Fruit fly (Drosophila melanogaster) whole organism, prepupa: ENCODE data around the gene CG11037.

Experiments
- Blimp-1 ChIP-seq: fragments of 200-800 bp; sonication (Bioruptor generic); optimal IDR thresholded peaks from 3 replicates; lab custom pipeline; 2017; ENCODE audit warnings: missing biosample characterization, missing genetic modification characterization, mild to moderate bottlenecking, moderate library complexity, missing genetic modification reagents
- CG10631 ChIP-seq: fragments of 200-800 bp; sonication (Bioruptor generic); optimal IDR thresholded peaks from 2 replicates; lab custom pipeline; 2016; ENCODE audit warnings: missing biosample characterization, missing genetic modification characterization
- CG11294 ChIP-seq: fragments of 200-800 bp; sonication (Bioruptor generic); IDR thresholded peaks from 2 replicates; pipeline ENCODE4 v1.3.6; 2022; ENCODE audit warnings: missing biosample characterization, missing genetic modification characterization
- CG11762 ChIP-seq: fragments of 200-800 bp; sonication (Bioruptor generic); optimal IDR thresholded peaks from 3 replicates; lab custom pipeline; 2016; ENCODE audit warnings: missing biosample characterization, missing genetic modification characterization; ENCODE audit not compliant: insufficient read depth
- CG11902 ChIP-seq: fragments of 200-800 bp; sonication (Bioruptor generic); optimal IDR thresholded peaks from 3 replicates; lab custom pipeline; 2016; ENCODE audit warnings: missing biosample characterization, missing genetic modification characterization
- CG15336 ChIP-seq: fragments of 200-800 bp; sonication (Bioruptor generic); IDR thresholded peaks from 2 replicates; pipeline ENCODE4 v1.3.6; 2022; ENCODE audit warnings: missing biosample characterization, missing genetic modification characterization
- CG1621 ChIP-seq: fragments of 200-800 bp; sonication (Bioruptor generic); optimal IDR thresholded peaks from 3 replicates; lab custom pipeline; 2018; ENCODE audit warnings: missing biosample characterization, mild to moderate bottlenecking, missing genetic modification characterization
- CG16779 ChIP-seq: fragments of 200-800 bp; sonication (Bioruptor generic); optimal IDR thresholded peaks from 3 replicates; lab custom pipeline; 2017; ENCODE audit warnings: missing biosample characterization, mild to moderate bottlenecking, missing genetic modification characterization
- CG31627 ChIP-seq: fragments of 200-800 bp; sonication (Bioruptor generic); optimal IDR thresholded peaks from 3 replicates; lab custom pipeline; 2016; ENCODE audit warnings: missing biosample characterization, missing genetic modification characterization
- CG32006 ChIP-seq: fragments of 200-800 bp; sonication (Bioruptor generic); optimal IDR thresholded peaks from 3 replicates; lab custom pipeline; 2017; ENCODE audit warnings: missing biosample characterization, mild to moderate bottlenecking, missing genetic modification characterization
- CG34406 ChIP-seq: fragments of 200-800 bp; sonication (Bioruptor generic); optimal IDR thresholded peaks from 3 replicates; lab custom pipeline; 2016; ENCODE audit warnings: missing biosample characterization, missing genetic modification characterization
- CG3919 ChIP-seq: fragments of 200-800 bp; sonication (Bioruptor generic); optimal IDR thresholded peaks from 3 replicates; lab custom pipeline; 2016; ENCODE audit warnings: missing biosample characterization, missing genetic modification characterization
- CG4318 ChIP-seq: fragments of 200-800 bp; sonication (Bioruptor generic); optimal IDR thresholded peaks from 3 replicates; lab custom pipeline; 2017; ENCODE audit warnings: missing biosample characterization, mild to moderate bottlenecking, missing genetic modification characterization
- CG6163 ChIP-seq: fragments of 200-800 bp; sonication (Bioruptor generic); IDR thresholded peaks from 3 replicates; pipeline ENCODE4 v1.3.6; 2022; ENCODE audit warnings: missing biosample characterization, missing genetic modification characterization
- CG6276 ChIP-seq: fragments of 200-800 bp; sonication (Bioruptor generic); optimal IDR thresholded peaks from 2 replicates; lab custom pipeline; 2017; ENCODE audit warnings: missing biosample characterization, mild to moderate bottlenecking, missing genetic modification characterization
- CG6792 ChIP-seq: fragments of 200-800 bp; sonication (Bioruptor generic); optimal IDR thresholded peaks from 3 replicates; lab custom pipeline; 2016; ENCODE audit warnings: missing biosample characterization, missing genetic modification characterization
- CG6808 ChIP-seq: fragments of 200-800 bp; sonication (Bioruptor generic); optimal IDR thresholded peaks from 3 replicates; lab custom pipeline; 2017; ENCODE audit warnings: missing biosample characterization, missing genetic modification characterization, mild to moderate bottlenecking, moderate library complexity, missing genetic modification reagents
- CG7368 ChIP-seq: fragments of 200-800 bp; sonication (Bioruptor generic); optimal IDR thresholded peaks from 3 replicates; lab custom pipeline; 2016; ENCODE audit warnings: missing biosample characterization, missing genetic modification characterization
- CG8119 ChIP-seq: fragments of 200-800 bp; sonication (Bioruptor generic); IDR thresholded peaks from 3 replicates; pipeline ENCODE4 v1.3.6; 2022; ENCODE audit warnings: missing biosample characterization, missing genetic modification characterization
- CG9139 ChIP-seq: fragments of 200-800 bp; sonication (Bioruptor generic); optimal IDR thresholded peaks from 3 replicates; lab custom pipeline; 2017; ENCODE audit warnings: missing biosample characterization, mild to moderate bottlenecking, missing genetic modification characterization
- Eip75B ChIP-seq: fragments of 200-800 bp; sonication (Bioruptor generic); optimal IDR thresholded peaks from 3 replicates; lab custom pipeline; 2016; ENCODE audit warnings: missing biosample characterization, missing genetic modification characterization
- Eip78C ChIP-seq: fragments of 200-800 bp; sonication (Bioruptor generic); peaks from one replicate; lab custom pipeline; 2016; ENCODE audit warnings: missing biosample characterization, missing genetic modification characterization
- Eip93F ChIP-seq: fragments of 200-800 bp; sonication (Bioruptor generic); optimal IDR thresholded peaks from 2 replicates; lab custom pipeline; 2016; ENCODE audit warnings: missing biosample characterization, mild to moderate bottlenecking, missing genetic modification characterization
- Ets21C ChIP-seq: fragments of 200-800 bp; sonication (Bioruptor generic); optimal IDR thresholded peaks from 3 replicates; lab custom pipeline; 2016; ENCODE audit warnings: missing biosample characterization, missing genetic modification characterization
- Ets96B ChIP-seq: fragments of 200-800 bp; optimal IDR thresholded peaks from 2 replicates; lab custom pipeline; 2019; ENCODE audit warnings: missing biosample characterization, mild to moderate bottlenecking, missing genetic modification characterization, moderate library complexity
- Gug ChIP-seq: fragments of 200-800 bp; sonication (Bioruptor generic); IDR thresholded peaks from 2 replicates; pipeline ENCODE4 v1.3.6; 2022; ENCODE audit warnings: missing biosample characterization, missing genetic modification characterization
- Hr38 ChIP-seq: sonication (Bioruptor generic); optimal IDR thresholded peaks from 2 replicates; lab custom pipeline; 2016; ENCODE audit warnings: missing biosample characterization, missing genetic modification characterization
- Hr39 ChIP-seq: fragments of 200-800 bp; sonication (Bioruptor generic); optimal IDR thresholded peaks from 2 replicates; lab custom pipeline; 2016; ENCODE audit warnings: missing biosample characterization, missing genetic modification characterization
- Met ChIP-seq: fragments of 200-800 bp; sonication (Bioruptor generic); optimal IDR thresholded peaks from 3 replicates; lab custom pipeline; 2016; ENCODE audit warnings: missing biosample characterization, missing genetic modification characterization
- OdsH ChIP-seq: fragments of 200-800 bp; sonication (Bioruptor generic); optimal IDR thresholded peaks from 3 replicates; lab custom pipeline; 2016; ENCODE audit warnings: missing biosample characterization, missing genetic modification characterization
- Smox ChIP-seq: fragments of 200-800 bp; sonication (Bioruptor generic); optimal IDR thresholded peaks from 3 replicates; lab custom pipeline; 2016; ENCODE audit warnings: missing biosample characterization, missing genetic modification characterization
- Sox102F ChIP-seq: fragments of 200-800 bp; sonication (Bioruptor generic); optimal IDR thresholded peaks from 2 replicates; lab custom pipeline; 2016; ENCODE audit warnings: missing biosample characterization, mild to moderate bottlenecking, missing genetic modification characterization
- Sox15 ChIP-seq: fragments of 200-800 bp; sonication (Bioruptor generic); optimal IDR thresholded peaks from 3 replicates; lab custom pipeline; 2016; ENCODE audit warnings: missing biosample characterization, missing genetic modification characterization
- achi ChIP-seq: fragments of 200-800 bp; sonication (Bioruptor generic); optimal IDR thresholded peaks from 3 replicates; lab custom pipeline; 2016; ENCODE audit warnings: missing biosample characterization, missing genetic modification characterization
- acj6 ChIP-seq: fragments of 200-800 bp; sonication (Bioruptor generic); optimal IDR thresholded peaks from 3 replicates; lab custom pipeline; 2016; ENCODE audit warnings: missing biosample characterization, missing genetic modification characterization
- cyc ChIP-seq: fragments of 200-800 bp; sonication (Bioruptor generic); optimal IDR thresholded peaks from 3 replicates; lab custom pipeline; 2016; ENCODE audit warnings: missing biosample characterization, missing genetic modification characterization
- dac ChIP-seq: fragments of 200-800 bp; sonication (Bioruptor generic); optimal IDR thresholded peaks from 2 replicates; lab custom pipeline; 2017; ENCODE audit warnings: missing biosample characterization, mild to moderate bottlenecking, missing genetic modification characterization
- dsx ChIP-seq: fragments of 200-800 bp; optimal IDR thresholded peaks from 3 replicates; lab custom pipeline; 2019; ENCODE audit warnings: missing biosample characterization, mild to moderate bottlenecking, missing genetic modification characterization, moderate library complexity; ENCODE audit not compliant: poor library complexity, severe bottlenecking
- eg ChIP-seq: fragments of 200-800 bp; sonication (Bioruptor generic); IDR thresholded peaks from 3 replicates; pipeline ENCODE4 v1.3.6; 2022; ENCODE audit warnings: missing biosample characterization, missing genetic modification characterization
- esn ChIP-seq: fragments of 200-800 bp; sonication (Bioruptor generic); optimal IDR thresholded peaks from 2 replicates; lab custom pipeline; 2016; ENCODE audit warnings: missing biosample characterization, mild to moderate bottlenecking, missing genetic modification characterization, moderate library complexity
- fd59A ChIP-seq: fragments of 200-800 bp; sonication (Bioruptor generic); optimal IDR thresholded peaks from 2 replicates; lab custom pipeline; 2017; ENCODE audit warnings: missing biosample characterization, mild to moderate bottlenecking, missing genetic modification characterization, missing genetic modification reagents
- fd85E ChIP-seq: fragments of 200-800 bp; sonication (Bioruptor generic); optimal IDR thresholded peaks from 3 replicates; lab custom pipeline; 2016; ENCODE audit warnings: missing biosample characterization, missing genetic modification characterization
- fkh ChIP-seq: fragments of 200-800 bp; sonication (Bioruptor generic); optimal IDR thresholded peaks from 3 replicates; lab custom pipeline; 2017; ENCODE audit warnings: missing biosample characterization, mild to moderate bottlenecking, missing genetic modification characterization, moderate library complexity
- lz ChIP-seq: fragments of 200-800 bp; sonication (Bioruptor generic); optimal IDR thresholded peaks from 3 replicates; lab custom pipeline; 2016; ENCODE audit warnings: missing biosample characterization, missing genetic modification characterization
- net ChIP-seq: fragments of 200-800 bp; sonication (Bioruptor generic); optimal IDR thresholded peaks from 3 replicates; lab custom pipeline; 2016; ENCODE audit warnings: missing biosample characterization, missing genetic modification characterization
- pdm3 ChIP-seq: fragments of 200-800 bp; sonication (Bioruptor generic); optimal IDR thresholded peaks from 3 replicates; lab custom pipeline; 2016; ENCODE audit warnings: missing biosample characterization, missing genetic modification characterization
- salr ChIP-seq, 2 experiments: fragments of 200-800 bp; sonication (Bioruptor generic); optimal IDR thresholded peaks; 3 replicates each; lab custom pipeline; 2016 to 2018; ENCODE audit warnings: missing biosample characterization in 2 of 2, missing genetic modification characterization in 2 of 2, mild to moderate bottlenecking in 1 of 2
- spab ChIP-seq: fragments of 200-800 bp; sonication (Bioruptor generic); optimal IDR thresholded peaks from 2 replicates; lab custom pipeline; 2017; ENCODE audit warnings: missing biosample characterization, mild to moderate bottlenecking, missing genetic modification characterization, missing genetic modification reagents
- ss ChIP-seq, 2 experiments: fragments of 200-800 bp; sonication (Bioruptor generic); optimal IDR thresholded peaks; 2 replicates in 1 of 2; 3 replicates in 1 of 2; lab custom pipeline; 2017 to 2018; ENCODE audit warnings: mild to moderate bottlenecking in 2 of 2, missing biosample characterization in 2 of 2, missing genetic modification characterization in 2 of 2, moderate library complexity in 1 of 2
- svp ChIP-seq: fragments of 200-800 bp; sonication (Bioruptor generic); peaks from one replicate; lab custom pipeline; 2016; ENCODE audit warnings: missing biosample characterization, missing genetic modification characterization
- topi ChIP-seq: fragments of 200-800 bp; sonication (Bioruptor generic); optimal IDR thresholded peaks from 3 replicates; lab custom pipeline; 2016; ENCODE audit warnings: missing biosample characterization, missing genetic modification characterization
- vri ChIP-seq: fragments of 200-800 bp; sonication (Bioruptor generic); optimal IDR thresholded peaks from 3 replicates; lab custom pipeline; 2016; ENCODE audit warnings: missing biosample characterization, mild to moderate bottlenecking, missing genetic modification characterization

Gene CG11037

DNA sequence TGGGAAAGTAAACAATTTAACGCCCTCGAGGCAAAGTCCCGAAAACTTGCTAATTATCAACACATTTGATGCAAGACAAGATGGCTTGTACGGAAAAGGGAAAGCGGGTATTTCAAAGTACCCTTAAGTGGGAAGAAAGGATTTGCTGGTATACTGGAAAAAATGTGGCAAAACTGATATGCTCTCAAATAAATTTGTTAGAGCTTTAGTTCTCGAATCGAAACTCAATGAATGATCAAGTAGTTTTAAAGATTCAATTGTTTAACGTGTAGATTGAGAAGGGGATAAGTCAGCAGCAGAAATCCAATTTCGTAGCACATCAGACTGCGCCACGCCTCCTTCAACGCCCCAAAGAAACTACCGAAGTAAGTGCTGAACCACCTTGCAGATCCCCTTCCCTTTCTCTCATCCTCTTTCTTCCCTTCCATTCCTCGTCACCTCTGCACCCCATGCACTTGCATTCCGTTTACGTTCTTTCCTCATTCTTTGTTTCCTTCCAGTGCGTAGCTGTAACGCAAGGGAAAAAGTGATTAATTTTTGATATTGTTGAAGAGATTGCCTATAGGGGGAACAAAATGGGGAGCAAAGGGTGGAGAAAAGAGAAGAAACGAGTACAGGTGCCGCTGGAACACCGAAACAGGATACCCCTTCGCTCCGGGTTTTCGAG, 44.0 kb downstream of the CG11037 start:
- TF ChIP-seq Eip78C (GFP tag; lab: Kevin White, UChicago) (peak; percentile 83), CG7368 (no peak), CG32006 (no peak), CG1621 (tag; lab: Kevin White, UChicago) (no peak), spab (GFP tag; lab: Kevin White, UChicago) (no peak), Eip93F (no peak), lz (peak; percentile 26), dac (no peak), Blimp-1 (GFP tag; lab: Kevin White, UChicago) (peak; percentile 37), CG6163 (GFP tag; lab: Robert Waterston, UW) (no peak), CG6792 (no peak), Sox15 (GFP tag; lab: Kevin White, UChicago) (no peak), CG11902 (GFP tag; lab: Kevin White, UChicago) (no peak), cyc (peak; percentile 32), CG9139 (GFP tag; lab: Kevin White, UChicago) (no peak), CG15336 (no peak), CG6808 (GFP tag; lab: Kevin White, UChicago) (peak; percentile 9), acj6 (no peak), fd85E (GFP tag; lab: Kevin White, UChicago) (no peak), ss (GFP tag; optimal IDR thresholded peaks at IDR 0.05; lab: Kevin White, UChicago) (peak in 1 of 2 experiments; percentile 5), CG10631 (GFP tag; lab: Kevin White, UChicago) (no peak), esn (GFP tag; lab: Kevin White, UChicago) (peak; percentile 58), CG8119 (GFP tag; lab: Robert Waterston, UW) (no peak), pdm3 (peak; percentile 10), Met (GFP tag; lab: Kevin White, UChicago) (peak; percentile 45), svp (GFP tag; lab: Kevin White, UChicago) (peak; percentile 65), topi (GFP tag; lab: Kevin White, UChicago) (peak; percentile 32), Ets96B (tag; lab: Kevin White, UChicago) (no peak), Eip75B (no peak), eg (GFP tag; lab: Robert Waterston, UW) (no peak), CG11294 (no peak), Gug (GFP tag; lab: Robert Waterston, UW) (no peak), Ets21C (GFP tag; lab: Kevin White, UChicago) (no peak), CG6276 (GFP tag; lab: Kevin White, UChicago) (no peak), Hr39 (peak; percentile 24), dsx (GFP tag; lab: Kevin White, UChicago) (peak; percentile 15), CG34406 (GFP tag; lab: Kevin White, UChicago) (no peak), Sox102F (no peak), CG3919 (GFP tag; lab: Kevin White, UChicago) (no peak), fd59A (GFP tag; lab: Kevin White, UChicago) (no peak), net (GFP tag; lab: Kevin White, UChicago) (no peak), OdsH (GFP tag; lab: Kevin White, UChicago) (no peak), CG11762 (no peak), salr (GFP tag; optimal IDR thresholded peaks at IDR 0.05; lab: Kevin White, UChicago) (no peak), vri (GFP tag; lab: Kevin White, UChicago) (no peak), Smox (GFP tag; lab: Kevin White, UChicago) (peak; percentile 13), fkh (GFP tag; lab: Kevin White, UChicago) (no peak), CG4318 (GFP tag; lab: Kevin White, UChicago) (no peak), Hr38 (no peak), CG16779 (tag; lab: Kevin White, UChicago) (no peak), CG31627 (GFP tag; lab: Kevin White, UChicago) (peak; percentile 39), achi (GFP tag; lab: Kevin White, UChicago) (no peak)
